Worm (Caenorhabditis elegans) whole organism, young adult: ENCODE measurements around the gene Y102F5A.1.
A peak's percentile ranks its signal among the peaks of the same experiment; 100 is the strongest.

ENCODE experiments used
- B0035.1 ChIP-seq: sonication (generic microtip); optimal IDR thresholded peaks from 2 replicates; lab custom pipeline; 2016; ENCODE audit warnings: missing genetic modification characterization, mild to moderate bottlenecking, missing compliant biosample characterization, missing genotype, missing genetic modification reagents
- D2030.7 ChIP-seq: fragments of 200-800 bp; sonication (Bioruptor generic); IDR thresholded peaks from 2 replicates; pipeline ENCODE4 v1.3.6; 2022; ENCODE audit warnings: missing genetic modification reagents, missing genetic modification characterization, missing compliant biosample characterization
- F22D6.2 ChIP-seq: sonication (generic microtip); optimal IDR thresholded peaks from 2 replicates; lab custom pipeline; 2016; ENCODE audit warnings: mild to moderate bottlenecking, missing genetic modification characterization, missing compliant biosample characterization
- F37B4.10 ChIP-seq: fragments of 200-800 bp; sonication (Bioruptor generic); IDR thresholded peaks from 2 replicates; pipeline ENCODE4 v1.3.6; 2022; ENCODE audit warnings: missing genetic modification characterization, missing compliant biosample characterization
- F57A8.1 ChIP-seq: fragments of 200-800 bp; sonication (Bioruptor generic); optimal IDR thresholded peaks from 2 replicates; lab custom pipeline; 2018; ENCODE audit warnings: mild to moderate bottlenecking, missing genetic modification characterization, moderate library complexity, missing compliant biosample characterization
- K12H6.12 ChIP-seq: fragments of 200-800 bp; sonication (Bioruptor generic); optimal IDR thresholded peaks from 2 replicates; lab custom pipeline; 2018; ENCODE audit warnings: mild to moderate bottlenecking, missing genetic modification characterization, missing compliant biosample characterization
- T07F8.4 ChIP-seq: sonication (generic microtip); optimal IDR thresholded peaks from 2 replicates; lab custom pipeline; 2016; ENCODE audit warnings: mild to moderate bottlenecking, missing genetic modification characterization, moderate library complexity, missing compliant biosample characterization
- T26A5.8 ChIP-seq: sonication (generic microtip); optimal IDR thresholded peaks from 2 replicates; lab custom pipeline; 2016; ENCODE audit warnings: missing genetic modification characterization, missing compliant biosample characterization
- Y53F4B.3 ChIP-seq: fragments of 200-800 bp; sonication (Bioruptor generic); IDR thresholded peaks from 2 replicates; pipeline ENCODE4 v1.3.6; 2022; ENCODE audit warnings: missing genetic modification reagents, missing genetic modification characterization, missing compliant biosample characterization
- Y56A3A.18 ChIP-seq: fragments of 200-800 bp; sonication (Bioruptor generic); IDR thresholded peaks from 2 replicates; pipeline ENCODE4 v1.3.6; 2022; ENCODE audit warnings: missing genetic modification reagents, missing genetic modification characterization, missing compliant biosample characterization
- Y67H2A.10 ChIP-seq: fragments of 200-800 bp; sonication (Bioruptor generic); conservative IDR thresholded peaks from 2 replicates; pipeline ENCODE4 v1.3.6; 2022; ENCODE audit warnings: missing genetic modification reagents, missing genetic modification characterization, missing compliant biosample characterization
- ZK185.1 ChIP-seq: sonication (generic microtip); optimal IDR thresholded peaks from 2 replicates; lab custom pipeline; 2016; ENCODE audit warnings: mild to moderate bottlenecking, missing genetic modification characterization, missing compliant biosample characterization; ENCODE audit not compliant: poor library complexity, severe bottlenecking
- ama-1 ChIP-seq, 3 experiments: fragments of 150-350 bp in 1 of 3; sonication (generic microtip) in 2 of 3; optimal IDR thresholded peaks; 2 replicates each; lab custom pipeline; 2014 to 2018; ENCODE audit warnings: missing biosample characterization in 2 of 3, missing genetic modification characterization in 2 of 3, missing genetic modification reagents in 2 of 3
- aptf-2 ChIP-seq: fragments of 200-800 bp; sonication (Bioruptor generic); conservative IDR thresholded peaks from 2 replicates; pipeline ENCODE4 v1.3.6; 2022; ENCODE audit warnings: missing genetic modification reagents, missing genetic modification characterization, missing compliant biosample characterization
- atf-7 ChIP-seq: sonication (generic microtip); optimal IDR thresholded peaks from 2 replicates; lab custom pipeline; 2017; ENCODE audit warnings: mild to moderate bottlenecking, missing genetic modification characterization, missing compliant biosample characterization
- attf-5 ChIP-seq: fragments of 200-800 bp; sonication (Bioruptor generic); optimal IDR thresholded peaks from 2 replicates; lab custom pipeline; 2018; ENCODE audit warnings: mild to moderate bottlenecking, missing genetic modification characterization, missing compliant biosample characterization
- bed-2 ChIP-seq: fragments of 200-800 bp; sonication (Bioruptor generic); IDR thresholded peaks from 2 replicates; pipeline ENCODE4 v1.3.6; 2022; ENCODE audit warnings: missing genetic modification reagents, missing genetic modification characterization, missing compliant biosample characterization
- ceh-79 ChIP-seq: sonication (generic microtip); optimal IDR thresholded peaks from 2 replicates; lab custom pipeline; 2017; ENCODE audit warnings: mild to moderate bottlenecking, missing genetic modification characterization, missing compliant biosample characterization
- chd-7 ChIP-seq: sonication (generic microtip); optimal IDR thresholded peaks from 2 replicates; lab custom pipeline; 2016; ENCODE audit warnings: mild to moderate bottlenecking, missing genetic modification characterization, moderate library complexity, missing compliant biosample characterization
- dox-1 ChIP-seq: fragments of 200-800 bp; sonication (Bioruptor generic); IDR thresholded peaks from 2 replicates; pipeline ENCODE4 v1.3.6; 2022; ENCODE audit warnings: missing genetic modification reagents, missing genetic modification characterization, missing compliant biosample characterization
- fkh-3 ChIP-seq: sonication (generic microtip); optimal IDR thresholded peaks from 2 replicates; lab custom pipeline; 2016; ENCODE audit warnings: mild to moderate bottlenecking, missing genetic modification characterization, missing compliant biosample characterization
- hlh-12 ChIP-seq: sonication (generic microtip); optimal IDR thresholded peaks from 2 replicates; lab custom pipeline; 2016; ENCODE audit warnings: missing genetic modification characterization, missing compliant biosample characterization
- hsf-1 ChIP-seq: fragments of 200-800 bp; sonication (Bioruptor generic); IDR thresholded peaks from 2 replicates; pipeline ENCODE4 v1.3.6; 2022; ENCODE audit warnings: missing genetic modification reagents, missing genetic modification characterization, missing compliant biosample characterization
- lin-26 ChIP-seq: fragments of 200-800 bp; sonication (Bioruptor generic); IDR thresholded peaks from 2 replicates; pipeline ENCODE4 v1.3.6; 2022; ENCODE audit warnings: missing genetic modification reagents, missing genetic modification characterization, missing compliant biosample characterization
- lin-54 ChIP-seq: fragments of 200-800 bp; sonication (Bioruptor generic); optimal IDR thresholded peaks from 2 replicates; lab custom pipeline; 2018; ENCODE audit warnings: mild to moderate bottlenecking, missing genetic modification characterization, missing compliant biosample characterization
- mes-4 ChIP-seq: sonication (generic microtip); optimal IDR thresholded peaks from 2 replicates; lab custom pipeline; 2016; ENCODE audit warnings: missing genotype, missing genetic modification characterization, missing compliant biosample characterization
- nfyb-1 ChIP-seq: fragments of 200-800 bp; sonication (Bioruptor generic); IDR thresholded peaks from 2 replicates; pipeline ENCODE4 v1.3.6; 2022; ENCODE audit warnings: missing genetic modification reagents, missing genetic modification characterization, missing compliant biosample characterization
- nhr-120 ChIP-seq: fragments of 200-800 bp; sonication (Bioruptor generic); IDR thresholded peaks from 2 replicates; pipeline ENCODE4 v1.3.6; 2022; ENCODE audit warnings: missing genetic modification characterization, missing compliant biosample characterization
- nhr-27 ChIP-seq: fragments of 200-800 bp; sonication (Bioruptor generic); optimal IDR thresholded peaks from 2 replicates; lab custom pipeline; 2018; ENCODE audit warnings: mild to moderate bottlenecking, missing genetic modification characterization, moderate library complexity, missing compliant biosample characterization
- nhr-80 ChIP-seq: sonication (generic microtip); optimal IDR thresholded peaks from 2 replicates; lab custom pipeline; 2016; ENCODE audit warnings: missing genetic modification characterization, missing compliant biosample characterization
- pbrm-1 ChIP-seq: fragments of 200-800 bp; sonication (Bioruptor generic); IDR thresholded peaks from 2 replicates; pipeline ENCODE4 v1.3.6; 2022; ENCODE audit warnings: missing genetic modification reagents, missing genetic modification characterization, missing compliant biosample characterization
- pha-4 ChIP-seq: fragments of 150-350 bp; sonication (generic microtip); optimal IDR thresholded peaks from 2 replicates; lab custom pipeline; 2014; ENCODE audit warnings: missing biosample characterization, missing genetic modification reagents, missing genetic modification characterization
- rcor-1 ChIP-seq: fragments of 200-800 bp; sonication (Bioruptor generic); IDR thresholded peaks from 2 replicates; pipeline ENCODE4 v1.3.6; 2022; ENCODE audit warnings: missing genetic modification reagents, missing genetic modification characterization, missing compliant biosample characterization
- rpc-1 ChIP-seq, 2 experiments: fragments of 150-350 bp in 1 of 2; sonication (generic microtip) in 1 of 2; optimal IDR thresholded peaks; 2 replicates each; lab custom pipeline; 2014 to 2018; ENCODE audit warnings: missing biosample characterization in 1 of 2, missing genetic modification characterization in 1 of 2, missing genetic modification reagents in 1 of 2, missing genotype in 1 of 2
- sea-2 ChIP-seq: fragments of 200-800 bp; sonication (Bioruptor generic); IDR thresholded peaks from 2 replicates; pipeline ENCODE4 v1.3.6; 2022; ENCODE audit warnings: missing genetic modification characterization, missing compliant biosample characterization
- snpc-4 ChIP-seq, 5 experiments: fragments of 150-350 bp in 1 of 5; sonication (generic microtip) in 4 of 5; optimal IDR thresholded peaks; 2 replicates each; lab custom pipeline; 2014 to 2018; ENCODE audit warnings: missing genetic modification characterization in 5 of 5, missing biosample characterization in 3 of 5, antibody characterized with exemption in 2 of 5, mild to moderate bottlenecking in 2 of 5, missing compliant biosample characterization in 2 of 5, missing genotype in 2 of 5, moderate library complexity in 2 of 5, missing genetic modification reagents in 1 of 5
- tbp1 ChIP-seq: fragments of 200-800 bp; sonication (Bioruptor generic); optimal IDR thresholded peaks from 2 replicates; lab custom pipeline; 2018; ENCODE audit warnings: mild to moderate bottlenecking, missing genetic modification characterization, missing compliant biosample characterization
- unc-62 ChIP-seq: fragments of 150-350 bp; optimal IDR thresholded peaks from 2 replicates; lab custom pipeline; 2014; ENCODE audit warnings: missing biosample characterization, missing genetic modification reagents, missing genetic modification characterization
- ztf-18 ChIP-seq: sonication (generic microtip); optimal IDR thresholded peaks from 2 replicates; lab custom pipeline; 2016; ENCODE audit warnings: missing genotype, mild to moderate bottlenecking, missing genetic modification characterization, missing compliant biosample characterization

Gene Y102F5A.1

ce11 chrX:11752289-11752688 is 31.8 kb downstream of the Y102F5A.1 start:
- TF ChIP-seq dox-1 (no peak), T26A5.8 (no peak), F57A8.1 (no peak), fkh-3 (tag; lab: Kevin White, UChicago) (no peak), ztf-18 (no peak), rcor-1 (no peak), Y67H2A.10 (GFP tag; lab: Robert Waterston, UW) (no peak), T07F8.4 (tag; lab: Kevin White, UChicago) (no peak), Y53F4B.3 (GFP tag; lab: Robert Waterston, UW) (no peak), nhr-27 (tag; lab: Kevin White, UChicago) (no peak), sea-2 (GFP tag; lab: Robert Waterston, UW) (no peak), chd-7 (no peak), Y56A3A.18 (GFP tag; lab: Robert Waterston, UW) (no peak)

DNA sequence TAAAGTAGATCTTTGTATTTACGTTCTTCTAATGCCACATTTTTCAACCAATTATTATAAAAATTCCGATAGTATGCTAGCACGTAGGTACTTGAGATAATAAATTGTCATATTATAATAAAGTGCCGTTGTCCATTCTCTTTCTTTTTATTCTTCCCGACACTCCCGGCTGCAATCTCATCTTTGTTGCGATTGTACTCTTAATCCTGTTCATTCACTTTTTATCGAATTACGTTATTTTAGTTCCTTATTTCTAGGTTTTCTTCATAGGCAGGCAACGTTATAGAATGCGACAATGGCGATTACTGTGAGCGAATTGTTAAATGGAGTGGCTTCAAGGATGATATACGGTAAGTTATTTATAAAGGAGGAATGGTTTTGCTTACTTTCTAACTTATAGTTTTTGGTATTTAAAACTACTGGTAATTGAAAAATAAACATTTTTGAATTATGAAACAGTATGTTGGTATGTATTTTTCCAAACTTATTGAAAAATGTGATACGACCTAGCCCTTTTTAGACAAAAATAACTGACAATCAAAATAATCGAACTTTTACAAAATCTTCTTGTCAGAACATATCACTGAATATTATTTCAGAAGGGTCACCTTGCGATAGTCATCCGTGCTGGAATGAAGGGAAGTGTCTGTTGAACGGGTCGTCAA is 38.2 kb downstream of the Y102F5A.1 start, which contains the start of gene C40H5.2:
C40H5.2 (plus strand) TSS at position 256 of the 665 bp plus-strand sequence.
- no peak for TF ChIP-seq K12H6.12 (tag; lab: Kevin White, UChicago)
- no peak for TF ChIP-seq ama-1 (optimal IDR thresholded peaks at IDR 0.05; lab: Kevin White, UChicago)
- no peak for TF ChIP-seq ama-1 (GFP tag; optimal IDR thresholded peaks at IDR 0.05; lab: Kevin White, UChicago)
- no peak for TF ChIP-seq mes-4 (tag; lab: Kevin White, UChicago)
- no peak for TF ChIP-seq tbp1 (GFP tag; lab: Kevin White, UChicago)

- TF ChIP-seq unc-62 (GFP tag; lab: Kevin White, UChicago), result no peak
- no peak for TF ChIP-seq attf-5 (GFP tag; lab: Kevin White, UChicago)
- no peak for TF ChIP-seq F22D6.2 (tag; lab: Kevin White, UChicago)
- no peak for TF ChIP-seq pbrm-1 (GFP tag; lab: Robert Waterston, UW)
- TF ChIP-seq, all 124 proteins: peak for 0
Measured at ce11 chrX:11743723-11744122, 40.4 kb downstream of the Y102F5A.1 start.

ce11 chrX:11738602-11739100 is 45.5 kb downstream of the Y102F5A.1 start, which contains the start of gene nspa-9:
Gene nspa-9 (plus strand): TSS chrX:11739050.
- TF ChIP-seq atf-7 (tag; lab: Kevin White, UChicago), result peak; percentile 9
- peak; percentile 38 for TF ChIP-seq pha-4 (tag; lab: Kevin White, UChicago)
- TF ChIP-seq ceh-79 (tag; lab: Kevin White, UChicago), result no peak
- TF ChIP-seq aptf-2 (GFP tag; lab: Robert Waterston, UW), result no peak
- no peak for TF ChIP-seq lin-54 (GFP tag; lab: Kevin White, UChicago)
- TF ChIP-seq D2030.7 (GFP tag; lab: Robert Waterston, UW), result no peak
- no peak for TF ChIP-seq nfyb-1 (GFP tag; lab: Robert Waterston, UW)
- TF ChIP-seq nhr-80 (tag; lab: Kevin White, UChicago), result peak; percentile 86
- no peak for TF ChIP-seq ama-1 (optimal IDR thresholded peaks at IDR 0.05; lab: Kevin White, UChicago)
- no peak for TF ChIP-seq ama-1 (GFP tag; optimal IDR thresholded peaks at IDR 0.05; lab: Kevin White, UChicago)
- no peak for TF ChIP-seq rpc-1 (optimal IDR thresholded peaks at IDR 0.05; lab: Kevin White, UChicago)
- no peak for TF ChIP-seq rpc-1 (tag; optimal IDR thresholded peaks at IDR 0.05; lab: Kevin White, UChicago)
- TF ChIP-seq nhr-120 (GFP tag; lab: Robert Waterston, UW), result no peak
- TF ChIP-seq hlh-12 (tag; lab: Kevin White, UChicago), result no peak
- no peak for TF ChIP-seq B0035.1
- TF ChIP-seq hsf-1 (GFP tag; lab: Robert Waterston, UW), result no peak
- no peak for TF ChIP-seq lin-26 (GFP tag; lab: Robert Waterston, UW)
- no peak for TF ChIP-seq snpc-4 (GFP tag; optimal IDR thresholded peaks at IDR 0.05; lab: Kevin White, UChicago)
- TF ChIP-seq snpc-4 (tag; optimal IDR thresholded peaks at IDR 0.05; lab: Kevin White, UChicago), result no peak
- no peak for TF ChIP-seq bed-2 (GFP tag; lab: Robert Waterston, UW)
- TF ChIP-seq ZK185.1 (tag; lab: Kevin White, UChicago), result no peak
- no peak for TF ChIP-seq F37B4.10 (GFP tag; lab: Robert Waterston, UW)
